Fruit fly (Drosophila melanogaster): ENCODE data around the gene CG7115.

The CG7115 gene

dm6 chr2L:7849472-7849871 is 28.5 kb downstream of the CG7115 start (continued):
- TF ChIP-seq CG18476 (GFP tag; optimal IDR thresholded peaks at IDR 0.05) (no peak), slp2 (GFP tag; optimal IDR thresholded peaks at IDR 0.05) (no peak), corto (GFP tag; optimal IDR thresholded peaks at IDR 0.05) (no peak), Ravus (GFP tag; IDR thresholded peaks at IDR 0.05) (no peak), Sox100B (GFP tag; optimal IDR thresholded peaks at IDR 0.05) (peak; percentile 0), CG13123 (GFP tag; optimal IDR thresholded peaks at IDR 0.05) (no peak), HmgZ (tag; optimal IDR thresholded peaks at IDR 0.05) (no peak), CG4707 (GFP tag; optimal IDR thresholded peaks at IDR 0.05) (no peak), CG7987 (GFP tag; optimal IDR thresholded peaks at IDR 0.05) (no peak), H2.0 (GFP tag; IDR thresholded peaks at IDR 0.05) (no peak), CG6813 (GFP tag; optimal IDR thresholded peaks at IDR 0.05) (no peak), Kr (GFP tag; optimal IDR thresholded peaks at IDR 0.05) (no peak), CG3407 (GFP tag; optimal IDR thresholded peaks at IDR 0.05) (no peak), CG12299 (tag; optimal IDR thresholded peaks at IDR 0.05) (no peak), ERR (GFP tag; optimal IDR thresholded peaks at IDR 0.05) (no peak), YL-1 (GFP tag; optimal IDR thresholded peaks at IDR 0.05) (no peak), bsh (GFP tag; optimal IDR thresholded peaks at IDR 0.05) (peak in 1 of 2 experiments; percentile 61), Dek (tag; optimal IDR thresholded peaks at IDR 0.05) (no peak), prd (optimal IDR thresholded peaks at IDR 0.05) (no peak), prd (GFP tag; IDR thresholded peaks at IDR 0.05) (peak; percentile 39; the same call in 1 of the 3 replicates), CG18619 (GFP tag; optimal IDR thresholded peaks at IDR 0.05) (no peak), shn (GFP tag; optimal IDR thresholded peaks at IDR 0.05) (no peak), CG18764 (GFP tag; optimal IDR thresholded peaks at IDR 0.05) (no peak), CG15011 (GFP tag; optimal IDR thresholded peaks at IDR 0.05) (no peak), CG12391 (tag; optimal IDR thresholded peaks at IDR 0.05) (peak; percentile 35), CG6254 (GFP tag; optimal IDR thresholded peaks at IDR 0.05) (no peak), ara (GFP tag; IDR thresholded peaks at IDR 0.05) (no peak), nau (GFP tag; optimal IDR thresholded peaks at IDR 0.05) (no peak), Bgb (GFP tag; IDR thresholded peaks at IDR 0.05; ENCODE audit: partially characterized antibody) (no peak), D19A (tag; optimal IDR thresholded peaks at IDR 0.05) (no peak), CG18262 (tag; optimal IDR thresholded peaks at IDR 0.05) (no peak), CoRest (tag; optimal IDR thresholded peaks at IDR 0.05) (peak; percentile 29), CG2199 (GFP tag; IDR thresholded peaks at IDR 0.05) (no peak), Usf (GFP tag; optimal IDR thresholded peaks at IDR 0.05) (no peak), Poxn (GFP tag; IDR thresholded peaks at IDR 0.05) (no peak), CG4404 (GFP tag; IDR thresholded peaks at IDR 0.05) (no peak), Scr (GFP tag; IDR thresholded peaks at IDR 0.05; ENCODE audit: partially characterized antibody) (no peak), ftz-f1 (GFP tag; optimal IDR thresholded peaks at IDR 0.05) (no peak), CG10543 (GFP tag; optimal IDR thresholded peaks at IDR 0.05) (no peak), zen (tag; optimal IDR thresholded peaks at IDR 0.05) (no peak), CG31441 (GFP tag; IDR thresholded peaks at IDR 0.05) (peak; percentile 27; the same call in 1 of the 2 replicates), MBD-R2 (GFP tag; IDR thresholded peaks at IDR 0.05) (no peak), Doc3 (GFP tag; IDR thresholded peaks at IDR 0.05; ENCODE audit: partially characterized antibody) (no peak), knrl (GFP tag; IDR thresholded peaks at IDR 0.05; ENCODE audit: partially characterized antibody) (no peak), slbo (GFP tag; IDR thresholded peaks at IDR 0.05) (peak; percentile 57), dimm (GFP tag; IDR thresholded peaks at IDR 0.05) (no peak), BEAF-32 (GFP tag; optimal IDR thresholded peaks at IDR 0.05) (no peak), Antp (GFP tag; optimal IDR thresholded peaks at IDR 0.05) (no peak), MTF-1 (GFP tag; optimal IDR thresholded peaks at IDR 0.05; ENCODE audit: borderline replicate concordance) (no peak), CG14710 (tag; optimal IDR thresholded peaks at IDR 0.05) (no peak), CG12659 (GFP tag; optimal IDR thresholded peaks at IDR 0.05) (peak; percentile 6)
